Fruit fly (Drosophila melanogaster): ENCODE results near the gene CG8087.

DNA sequence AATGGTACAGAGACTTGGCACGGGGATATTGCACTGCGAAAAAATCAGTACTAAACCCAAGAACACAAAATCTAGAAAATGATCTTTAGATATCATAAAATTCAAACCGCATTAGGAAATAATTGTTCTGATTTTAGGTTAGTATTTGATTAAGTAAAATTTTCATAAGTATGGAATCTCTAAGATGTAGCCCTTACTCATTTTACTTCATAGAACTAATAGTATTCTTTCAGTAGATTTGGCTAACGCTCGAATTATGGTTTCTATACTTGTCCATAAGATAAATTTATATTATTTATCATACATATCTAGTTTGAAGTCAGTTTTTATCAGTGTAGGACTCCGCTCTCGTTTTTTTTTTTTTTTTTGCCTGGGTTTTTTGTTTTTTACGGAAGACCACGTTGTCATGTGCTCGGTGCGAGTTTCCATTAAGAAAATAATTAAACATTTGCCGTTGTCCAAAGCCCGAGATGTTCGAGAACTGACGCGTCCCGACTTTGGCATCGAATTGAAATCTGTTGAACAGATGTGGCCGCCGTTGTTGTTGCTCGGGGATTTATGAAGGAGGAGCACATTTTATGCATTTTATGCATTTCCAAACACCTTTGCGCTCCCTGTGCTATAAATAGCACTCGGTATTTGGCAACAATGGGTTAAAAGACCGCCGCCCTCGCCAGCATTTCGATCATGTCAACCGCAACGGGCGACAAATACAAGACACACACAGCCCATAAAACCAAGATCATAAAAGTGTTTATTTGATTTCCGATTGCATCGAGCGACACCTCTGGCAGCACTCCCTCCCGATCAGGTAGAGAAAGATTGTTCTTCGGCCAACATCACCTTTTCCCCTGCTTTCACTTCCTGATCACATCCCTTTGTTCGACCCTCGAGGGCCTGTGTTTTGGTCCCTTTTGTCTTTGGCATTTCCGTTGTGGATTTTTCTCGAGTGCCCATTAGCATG, 22.2 kb upstream of the CG8087 start:
- no peak for TF ChIP-seq CG17359 (tag; optimal IDR thresholded peaks at IDR 0.05)
- TF ChIP-seq Aef1 (GFP tag; IDR thresholded peaks at IDR 0.05), result no peak
- no peak for TF ChIP-seq Optix (GFP tag; IDR thresholded peaks at IDR 0.05)
- TF ChIP-seq CG4730 (GFP tag; IDR thresholded peaks at IDR 0.05), result no peak
- TF ChIP-seq CG8359 (GFP tag; optimal IDR thresholded peaks at IDR 0.05; ENCODE audit: borderline replicate concordance), result no peak
- TF ChIP-seq maf-S (GFP tag; optimal IDR thresholded peaks at IDR 0.05), result no peak
- TF ChIP-seq CG31388 (GFP tag; optimal IDR thresholded peaks at IDR 0.05), result no peak
- no peak for TF ChIP-seq crol (GFP tag; IDR thresholded peaks at IDR 0.05)
- TF ChIP-seq al (GFP tag; IDR thresholded peaks at IDR 0.05), result no peak
- no peak for TF ChIP-seq scrt (GFP tag; optimal IDR thresholded peaks at IDR 0.05)
- no peak for TF ChIP-seq BEAF-32 (GFP tag; optimal IDR thresholded peaks at IDR 0.05)
- no peak for TF ChIP-seq CG2202 (tag; optimal IDR thresholded peaks at IDR 0.05)

All from whole organism, embryonic.